Fruit fly (Drosophila melanogaster) whole organism, embryonic: ENCODE data around the gene CG15696.

Experiments used
- Atf-2 ChIP-seq: fragments of 200-800 bp; sonication (Bioruptor generic); optimal IDR thresholded peaks from 2 replicates; lab custom pipeline; 2016; ENCODE audit warnings: missing biosample characterization, missing genetic modification characterization
- Bgb ChIP-seq: fragments of 200-800 bp; sonication (Bioruptor generic); IDR thresholded peaks from 2 replicates; pipeline ENCODE4 v1.3.6; 2022; ENCODE audit warnings: missing biosample characterization, missing genetic modification characterization; ENCODE audit not compliant: partially characterized antibody
- CG11456 ChIP-seq: fragments of 200-800 bp; sonication (Bioruptor generic); IDR thresholded peaks from 3 replicates; pipeline ENCODE4 v1.3.6; 2022; ENCODE audit warnings: missing biosample characterization, missing genetic modification characterization
- CG12155 ChIP-seq: fragments of 200-800 bp; sonication (Bioruptor generic); optimal IDR thresholded peaks from 3 replicates; lab custom pipeline; 2016; ENCODE audit warnings: missing biosample characterization, missing genetic modification characterization
- CG12391 ChIP-seq: fragments of 200-800 bp; sonication (Bioruptor generic); optimal IDR thresholded peaks from 3 replicates; lab custom pipeline; 2018; ENCODE audit warnings: missing biosample characterization, mild to moderate bottlenecking, missing genetic modification characterization, moderate library complexity
- CG12744 ChIP-seq: fragments of 200-800 bp; sonication (Bioruptor generic); optimal IDR thresholded peaks from 2 replicates; lab custom pipeline; 2016; ENCODE audit warnings: missing biosample characterization, missing genetic modification characterization
- CG13775 ChIP-seq: fragments of 200-800 bp; sonication (Bioruptor generic); optimal IDR thresholded peaks from 3 replicates; lab custom pipeline; 2017; ENCODE audit warnings: missing biosample characterization, mild to moderate bottlenecking, missing genetic modification characterization
- CG14710 ChIP-seq: fragments of 200-800 bp; sonication (Bioruptor generic); optimal IDR thresholded peaks from 3 replicates; lab custom pipeline; 2019; ENCODE audit warnings: missing biosample characterization, mild to moderate bottlenecking, missing genetic modification characterization, moderate library complexity
- CG15514 ChIP-seq: fragments of 200-800 bp; sonication (Bioruptor generic); optimal IDR thresholded peaks from 3 replicates; lab custom pipeline; 2017; ENCODE audit warnings: missing biosample characterization, missing genetic modification characterization, mild to moderate bottlenecking, moderate library complexity, missing genetic modification reagents
- CG17612 ChIP-seq: fragments of 200-800 bp; sonication (Bioruptor generic); IDR thresholded peaks from 2 replicates; pipeline ENCODE4 v1.3.6; 2022; ENCODE audit warnings: missing biosample characterization, missing genetic modification characterization
- CG18262 ChIP-seq: fragments of 200-800 bp; optimal IDR thresholded peaks from 3 replicates; lab custom pipeline; 2019; ENCODE audit warnings: missing biosample characterization, mild to moderate bottlenecking, missing genetic modification characterization, moderate library complexity
- CG18476 ChIP-seq: fragments of 200-800 bp; sonication (Bioruptor generic); optimal IDR thresholded peaks from 2 replicates; lab custom pipeline; 2016; ENCODE audit warnings: missing biosample characterization, mild to moderate bottlenecking, missing genetic modification characterization
- CG2120 ChIP-seq: fragments of 200-800 bp; sonication (Bioruptor generic); optimal IDR thresholded peaks from 3 replicates; lab custom pipeline; 2016; ENCODE audit warnings: missing biosample characterization, missing genetic modification characterization
- CG2129 ChIP-seq: fragments of 200-800 bp; sonication (Bioruptor generic); IDR thresholded peaks from 2 replicates; pipeline ENCODE4 v1.3.6; 2022; ENCODE audit warnings: missing biosample characterization, missing genetic modification characterization; ENCODE audit not compliant: partially characterized antibody
- CG31365 ChIP-seq: fragments of 200-800 bp; sonication (Bioruptor generic); optimal IDR thresholded peaks from 2 replicates; lab custom pipeline; 2018; ENCODE audit warnings: missing biosample characterization, mild to moderate bottlenecking, missing genetic modification characterization
- CG3726 ChIP-seq: fragments of 200-800 bp; sonication (Bioruptor generic); IDR thresholded peaks from 3 replicates; pipeline ENCODE4, ENCODE4 v1.3.6; 2022; ENCODE audit warnings: missing biosample characterization, missing genetic modification characterization
- CG7357 ChIP-seq: fragments of 200-800 bp; sonication (Bioruptor generic); IDR thresholded peaks from 3 replicates; pipeline ENCODE4 v1.3.6; 2022; ENCODE audit warnings: missing biosample characterization, missing genetic modification characterization
- CG8290 ChIP-seq, 3 experiments: fragments of 200-800 bp; sonication (Bioruptor generic); optimal IDR thresholded peaks; 2 replicates each; lab custom pipeline; 2016 to 2019; ENCODE audit warnings: missing biosample characterization in 3 of 3, missing genetic modification characterization in 3 of 3, mild to moderate bottlenecking in 2 of 3, moderate library complexity in 1 of 3
- CG8944 ChIP-seq: fragments of 200-800 bp; sonication (Bioruptor generic); optimal IDR thresholded peaks from 3 replicates; lab custom pipeline; 2016; ENCODE audit warnings: missing biosample characterization, missing genetic modification characterization
- D19A ChIP-seq: fragments of 200-800 bp; optimal IDR thresholded peaks from 3 replicates; lab custom pipeline; 2019; ENCODE audit warnings: missing biosample characterization, mild to moderate bottlenecking, missing genetic modification characterization, moderate library complexity
- Dad ChIP-seq: fragments of 200-800 bp; sonication (Bioruptor generic); optimal IDR thresholded peaks from 3 replicates; lab custom pipeline; 2016; ENCODE audit warnings: missing biosample characterization, missing genetic modification characterization
- Deaf1 ChIP-seq: fragments of 200-800 bp; optimal IDR thresholded peaks from 3 replicates; lab custom pipeline; 2019; ENCODE audit warnings: missing biosample characterization, mild to moderate bottlenecking, missing genetic modification characterization, moderate library complexity
- Dfd ChIP-seq, 2 experiments: fragments of >200 bp; optimal IDR thresholded peaks; 2 replicates each; lab custom pipeline; 2017; ENCODE audit warnings: missing biosample characterization in 2 of 2, missing genetic modification characterization in 2 of 2
- Elba2 ChIP-seq: fragments of 200-800 bp; sonication (Bioruptor generic); optimal IDR thresholded peaks from 3 replicates; lab custom pipeline; 2016; ENCODE audit warnings: missing biosample characterization, missing genetic modification characterization
- Fer2 ChIP-seq: fragments of 200-800 bp; sonication (Bioruptor generic); optimal IDR thresholded peaks from 2 replicates; lab custom pipeline; 2018; ENCODE audit warnings: missing biosample characterization, mild to moderate bottlenecking, missing genetic modification characterization, moderate library complexity
- HLH3B ChIP-seq: fragments of 200-800 bp; sonication (Bioruptor generic); IDR thresholded peaks from 2 replicates; pipeline ENCODE4 v1.3.6; 2022; ENCODE audit warnings: missing biosample characterization, missing genetic modification characterization
- HLH4C ChIP-seq: fragments of 200-800 bp; sonication (Bioruptor generic); IDR thresholded peaks from 3 replicates; pipeline ENCODE4 v1.3.6; 2022; ENCODE audit warnings: missing biosample characterization, missing genetic modification characterization; ENCODE audit not compliant: partially characterized antibody
- Hmx ChIP-seq: fragments of 200-800 bp; sonication (Bioruptor generic); optimal IDR thresholded peaks from 2 replicates; lab custom pipeline; 2016; ENCODE audit warnings: missing biosample characterization, missing genetic modification characterization
- Meics ChIP-seq: fragments of 200-800 bp; sonication (Bioruptor generic); optimal IDR thresholded peaks from 2 replicates; lab custom pipeline; 2017; ENCODE audit warnings: missing biosample characterization, mild to moderate bottlenecking, missing genetic modification characterization
- Myb ChIP-seq: fragments of 200-800 bp; sonication (Bioruptor generic); optimal IDR thresholded peaks from 2 replicates; lab custom pipeline; 2016; ENCODE audit warnings: missing biosample characterization, missing genetic modification characterization
- Usf ChIP-seq: fragments of 200-800 bp; sonication (Bioruptor generic); optimal IDR thresholded peaks from 2 replicates; lab custom pipeline; 2017; ENCODE audit warnings: missing genotype, missing biosample characterization, missing genetic modification characterization
- Xbp1 ChIP-seq: fragments of 200-800 bp; sonication (Bioruptor generic); optimal IDR thresholded peaks from 3 replicates; lab custom pipeline; 2016; ENCODE audit warnings: missing biosample characterization, mild to moderate bottlenecking, missing genetic modification characterization
- aop ChIP-seq: fragments of 200-800 bp; sonication (Bioruptor generic); IDR thresholded peaks from 2 replicates; pipeline ENCODE4 v1.3.6; 2022; ENCODE audit warnings: missing biosample characterization, missing genetic modification characterization
- ato ChIP-seq: fragments of 200-800 bp; sonication (Bioruptor generic); IDR thresholded peaks from 2 replicates; pipeline ENCODE4 v1.3.6; 2022; ENCODE audit warnings: missing biosample characterization, missing genetic modification characterization; ENCODE audit not compliant: partially characterized antibody
- btn ChIP-seq: fragments of 200-800 bp; sonication (Bioruptor generic); optimal IDR thresholded peaks from 2 replicates; lab custom pipeline; 2016; ENCODE audit warnings: missing biosample characterization, missing genetic modification characterization
- cad ChIP-seq: fragments of >200 bp; optimal IDR thresholded peaks from 2 replicates; lab custom pipeline; 2017; ENCODE audit warnings: missing biosample characterization, missing genetic modification characterization
- chinmo ChIP-seq: fragments of 200-800 bp; sonication (Bioruptor generic); IDR thresholded peaks from 4 replicates; pipeline ENCODE4 v1.3.6; 2022; ENCODE audit warnings: missing biosample characterization, missing genetic modification characterization; ENCODE audit not compliant: partially characterized antibody
- dati ChIP-seq: fragments of 200-800 bp; sonication (Bioruptor generic); IDR thresholded peaks from 2 replicates; pipeline ENCODE4 v1.3.6; 2022; ENCODE audit warnings: missing biosample characterization, missing genetic modification characterization
- fu2 ChIP-seq: fragments of 200-800 bp; sonication (Bioruptor generic); optimal IDR thresholded peaks from 2 replicates; lab custom pipeline; 2016; ENCODE audit warnings: missing biosample characterization, missing genetic modification characterization
- ind ChIP-seq: fragments of 200-800 bp; sonication (Bioruptor generic); optimal IDR thresholded peaks from 3 replicates; lab custom pipeline; 2016; ENCODE audit warnings: missing biosample characterization, missing genetic modification characterization
- maf-S ChIP-seq: fragments of 200-800 bp; sonication (Bioruptor generic); optimal IDR thresholded peaks from 2 replicates; lab custom pipeline; 2016; ENCODE audit warnings: missing biosample characterization, missing genetic modification characterization
- mirr ChIP-seq: fragments of 200-800 bp; sonication (Bioruptor generic); optimal IDR thresholded peaks from 3 replicates; lab custom pipeline; 2018; ENCODE audit warnings: missing biosample characterization, mild to moderate bottlenecking, missing genetic modification characterization
- pfk ChIP-seq: fragments of 200-800 bp; sonication (Bioruptor generic); optimal IDR thresholded peaks from 2 replicates; lab custom pipeline; 2018; ENCODE audit warnings: missing biosample characterization, mild to moderate bottlenecking, missing genetic modification characterization, moderate library complexity
- pho ChIP-seq: fragments of 200-800 bp; sonication (Bioruptor generic); optimal IDR thresholded peaks from 2 replicates; lab custom pipeline; 2016; ENCODE audit warnings: missing biosample characterization, missing genetic modification characterization
- prd ChIP-seq, 3 experiments: fragments of >200 bp in 2 of 3; fragments of 200-800 bp in 1 of 3; sonication (Bioruptor generic) in 1 of 3; optimal IDR thresholded peaks in 2 of 3; IDR thresholded peaks in 1 of 3; 2 replicates in 2 of 3; 3 replicates in 1 of 3; pipeline versions ENCODE4 v1.3.6 to Lab custom; 2017 to 2022; ENCODE audit warnings: missing biosample characterization in 1 of 3, missing genetic modification characterization in 1 of 3
- sd ChIP-seq: fragments of 200-800 bp; sonication (Bioruptor generic); optimal IDR thresholded peaks from 3 replicates; lab custom pipeline; 2018; ENCODE audit warnings: missing biosample characterization, mild to moderate bottlenecking, missing genetic modification characterization, moderate library complexity
- sqz ChIP-seq: fragments of 200-800 bp; sonication (Bioruptor generic); optimal IDR thresholded peaks from 3 replicates; lab custom pipeline; 2018; ENCODE audit warnings: missing biosample characterization, mild to moderate bottlenecking, missing genetic modification characterization
- tio ChIP-seq: fragments of 200-800 bp; sonication (Bioruptor generic); optimal IDR thresholded peaks from 2 replicates; lab custom pipeline; 2017; ENCODE audit warnings: missing biosample characterization, missing genetic modification characterization, inconsistent platforms

Gene CG15696

DNA sequence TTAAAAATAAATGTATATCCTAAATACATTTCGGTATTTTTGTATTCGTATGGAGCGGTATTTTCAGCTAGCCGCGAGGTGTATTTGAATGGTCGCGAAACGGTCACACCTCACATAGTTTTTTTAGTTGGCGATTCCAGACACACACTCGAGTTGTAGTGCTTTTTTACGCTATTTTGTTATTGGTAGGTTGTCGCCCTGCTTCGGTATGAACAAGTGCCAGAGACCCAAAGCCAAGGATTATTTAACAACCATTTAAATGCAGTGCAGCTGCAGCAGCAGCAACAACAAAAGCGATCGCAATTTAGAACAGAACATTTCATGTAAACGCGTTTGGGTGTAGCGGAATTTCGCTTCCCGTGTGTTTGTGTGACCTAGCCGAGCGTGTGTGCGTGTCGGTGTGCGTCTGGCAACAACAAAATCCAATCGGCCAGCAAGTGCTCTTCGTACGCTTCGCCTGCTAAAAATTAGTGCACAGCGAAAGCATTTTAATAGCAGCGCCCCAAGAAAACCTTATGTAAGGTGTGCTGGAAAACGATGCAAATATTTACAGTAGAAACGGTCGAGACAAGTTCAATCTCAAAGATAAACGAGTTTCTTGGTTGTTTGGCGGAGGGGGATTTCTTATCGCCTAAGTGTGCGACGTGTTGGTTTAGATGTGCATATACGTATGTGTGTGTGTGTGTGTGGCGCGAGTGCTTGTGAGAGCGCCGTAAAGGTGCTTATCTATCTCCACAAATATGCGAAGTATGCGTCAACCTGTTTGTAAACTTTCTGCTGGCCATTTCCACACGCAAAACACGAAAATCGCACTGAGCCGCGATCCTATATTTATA lies 14.0 kb upstream of the CG15696 start, which contains the start of gene Synd (continued):
- peak; percentile 53 for TF ChIP-seq CG2120
- TF ChIP-seq CG15514 (GFP tag; lab: Kevin White, UChicago): peak; percentile 25
- TF ChIP-seq Myb: peak; percentile 23
- TF ChIP-seq Atf-2: no peak
- no peak for TF ChIP-seq CG12391 (tag; lab: Kevin White, UChicago)
- TF ChIP-seq Meics (GFP tag; lab: Kevin White, UChicago): peak; percentile 49
- peak; percentile 24; the same call in 1 of the 3 replicates for TF ChIP-seq CG7357 (GFP tag; lab: Robert Waterston, UW)
- TF ChIP-seq Fer2: no peak
- no peak for TF ChIP-seq CG14710
- no peak for TF ChIP-seq CG11456 (GFP tag; lab: Robert Waterston, UW)
- peak; percentile 26; the same call in 1 of the 2 replicates for TF ChIP-seq Bgb (GFP tag; lab: Robert Waterston, UW)
- peak; percentile 90 for TF ChIP-seq sqz (GFP tag; lab: Kevin White, UChicago)
- no peak for TF ChIP-seq CG8290 (GFP tag; optimal IDR thresholded peaks at IDR 0.05; lab: Kevin White, UChicago)
- TF ChIP-seq CG8290 (tag; optimal IDR thresholded peaks at IDR 0.05; lab: Kevin White, UChicago): peak in 1 of 2 experiments; percentile 32
- TF ChIP-seq aop: no peak
- TF ChIP-seq CG3726 (GFP tag; lab: Robert Waterston, UW): no peak
- peak; percentile 68 for TF ChIP-seq Deaf1
- peak; percentile 22 for TF ChIP-seq D19A
- no peak for TF ChIP-seq pho (GFP tag; lab: Kevin White, UChicago)
- TF ChIP-seq mirr (GFP tag; lab: Kevin White, UChicago): peak; percentile 27
- no peak for TF ChIP-seq ato (GFP tag; lab: Robert Waterston, UW)
- no peak for TF ChIP-seq prd (optimal IDR thresholded peaks at IDR 0.05; lab: Kevin White, UChicago)
- TF ChIP-seq prd (GFP tag; IDR thresholded peaks at IDR 0.05; lab: Robert Waterston, UW): no peak
- no peak for TF ChIP-seq CG12744
- no peak for TF ChIP-seq HLH4C
- no peak for TF ChIP-seq HLH3B
- TF ChIP-seq ind (GFP tag; lab: Kevin White, UChicago): no peak
- TF ChIP-seq Xbp1 (GFP tag; lab: Kevin White, UChicago): no peak
- no peak for TF ChIP-seq tio (GFP tag; lab: Kevin White, UChicago)
- TF ChIP-seq CG13775: no peak
- TF ChIP-seq pfk (GFP tag; lab: Kevin White, UChicago): no peak
- no peak for TF ChIP-seq dati
- no peak for TF ChIP-seq CG18476
- TF ChIP-seq CG12155 (GFP tag; lab: Kevin White, UChicago): no peak
- TF ChIP-seq maf-S (GFP tag; lab: Kevin White, UChicago): no peak
- TF ChIP-seq Hmx: no peak
- no peak for TF ChIP-seq btn
- no peak for TF ChIP-seq Elba2 (GFP tag; lab: Kevin White, UChicago)
- no peak for TF ChIP-seq CG8944
- TF ChIP-seq Usf (GFP tag; lab: Kevin White, UChicago): no peak
- peak; percentile 10 for TF ChIP-seq CG18262
- no peak for TF ChIP-seq Dfd (GFP tag; optimal IDR thresholded peaks at IDR 0.05; lab: Kevin White, UChicago)
- TF ChIP-seq Dad (GFP tag; lab: Kevin White, UChicago): no peak
- no peak for TF ChIP-seq CG31365 (tag; lab: Kevin White, UChicago)
- no peak for TF ChIP-seq fu2 (GFP tag; lab: Kevin White, UChicago)
- TF ChIP-seq CG17612 (GFP tag; lab: Robert Waterston, UW): no peak
- no peak for TF ChIP-seq CG2129 (GFP tag; lab: Robert Waterston, UW)
- TF ChIP-seq sd: peak; percentile 98
- no peak for TF ChIP-seq cad (GFP tag; lab: Kevin White, UChicago)
- 0 out of 4 replicates have a peak, but pooled peaks have one; percentile 38 for TF ChIP-seq chinmo (GFP tag; lab: Robert Waterston, UW)
